Worm (Caenorhabditis elegans): ENCODE measurements around the gene cest-12.

Gene cest-12

ce11 chrIII:12061413-12061812 is 45.9 kb downstream of the cest-12 start, which contains the start of gene zyg-8:
zyg-8 (plus strand) TSS chrIII:12061713.
- TF ChIP-seq ZK546.5 (tag; optimal IDR thresholded peaks at IDR 0.05) (no peak), aha-1 (tag) (peak; percentile 78), egl-27 (tag; optimal IDR thresholded peaks at IDR 0.05) (no peak), gei-8 (GFP tag; optimal IDR thresholded peaks at IDR 0.05) (no peak), daf-8 (GFP tag; IDR thresholded peaks at IDR 0.05) (no peak), lin-38 (GFP tag; IDR thresholded peaks at IDR 0.05) (no peak), Y75B8A.6 (GFP tag; IDR thresholded peaks at IDR 0.05) (no peak), aly-2 (tag; optimal IDR thresholded peaks at IDR 0.05) (no peak), T20F7.1 (GFP tag; optimal IDR thresholded peaks at IDR 0.05) (no peak)

DNA sequence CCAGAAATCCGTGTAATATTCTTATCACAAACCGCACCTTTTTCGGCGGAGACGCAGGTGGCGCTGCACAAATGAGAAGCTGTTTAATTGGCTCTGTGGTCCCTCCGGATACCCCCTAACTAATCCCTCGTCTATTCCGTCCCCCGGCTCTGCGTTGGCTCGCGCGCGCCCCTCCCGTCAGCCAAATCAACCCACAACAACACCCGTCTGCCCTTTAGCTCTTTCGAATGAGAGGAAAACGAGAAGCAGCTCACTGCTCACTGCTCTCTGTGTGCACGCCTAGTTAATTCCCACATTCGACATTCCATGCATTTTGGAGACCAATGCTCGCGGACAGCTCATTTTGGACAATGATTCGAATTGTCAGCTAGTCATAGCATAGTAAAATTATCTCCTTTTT is 47.2 kb downstream of the cest-12 start:
- peak; percentile 39; the same call in 1 of the 2 replicates for TF ChIP-seq egl-43 (GFP tag; IDR thresholded peaks at IDR 0.05)
- TF ChIP-seq ztf-11 (tag; optimal IDR thresholded peaks at IDR 0.05), result no peak
- peak; percentile 74 for TF ChIP-seq set-16 (GFP tag; IDR thresholded peaks at IDR 0.05)
- TF ChIP-seq daf-16 (GFP tag; optimal IDR thresholded peaks at IDR 0.05), result no peak
- TF ChIP-seq daf-16 (tag; optimal IDR thresholded peaks at IDR 0.05), result no peak
- no peak for TF ChIP-seq Y5F2A.4 (GFP tag; optimal IDR thresholded peaks at IDR 0.05)
- 0 out of 2 replicates have a peak, but pooled peaks have one; percentile 23 for TF ChIP-seq hmg-1.1 (GFP tag; IDR thresholded peaks at IDR 0.05)
- peak; percentile 60 for TF ChIP-seq aha-1 (tag)

DNA sequence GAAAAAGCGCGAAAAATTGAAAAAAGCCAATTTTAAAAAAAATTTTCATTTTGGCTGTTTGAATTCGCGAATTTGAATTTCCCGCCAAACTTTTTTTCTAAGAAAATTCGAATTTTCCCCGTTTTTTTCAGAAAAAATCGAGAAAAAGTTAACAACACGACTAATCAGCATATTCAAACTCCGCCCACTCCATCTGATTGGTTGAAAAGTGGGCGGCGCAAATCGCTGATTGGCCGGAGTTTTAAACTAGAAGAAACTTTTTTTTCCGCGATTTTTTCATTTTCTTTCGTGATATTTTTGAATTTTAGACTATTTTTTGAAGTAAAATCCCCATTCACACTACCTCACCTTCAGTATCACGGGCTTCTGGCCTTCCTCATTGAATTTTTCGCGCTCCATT is 47.8 kb downstream of the cest-12 start:
- no peak for TF ChIP-seq fos-1 (tag; optimal IDR thresholded peaks at IDR 0.05)
- TF ChIP-seq T26A8.4 (GFP tag; IDR thresholded peaks at IDR 0.05), result no peak

DNA sequence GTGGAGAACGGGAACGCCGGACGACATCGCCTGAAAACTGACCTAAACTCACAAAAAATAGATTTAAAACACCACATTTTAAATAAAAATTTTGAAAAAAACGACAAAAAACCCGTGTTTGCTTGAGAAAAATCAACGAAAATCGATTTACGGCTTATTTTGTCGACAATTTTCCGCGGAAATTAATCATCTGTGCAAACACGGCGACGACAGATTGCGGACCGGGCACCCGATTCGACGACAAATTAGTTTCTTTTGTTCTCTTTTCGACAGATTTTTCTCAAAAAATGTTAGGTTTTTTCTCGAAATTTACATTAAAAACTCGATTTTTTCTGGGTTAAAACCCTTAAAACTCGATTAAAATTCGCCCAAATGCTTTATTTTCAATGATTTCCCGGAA is 48.9 kb downstream of the cest-12 start, which contains the start of gene arx-3:
arx-3 (minus strand) TSS at position 30 of the 400 bp plus-strand sequence.
- TF ChIP-seq ces-1 (GFP tag; optimal IDR thresholded peaks at IDR 0.05) (peak; percentile 19), lsy-2 (tag; optimal IDR thresholded peaks at IDR 0.05) (peak in 1 of 2 experiments; percentile 57), lin-38 (GFP tag; IDR thresholded peaks at IDR 0.05) (peak; percentile 48), dpl-1 (GFP tag; optimal IDR thresholded peaks at IDR 0.05) (peak; percentile 54), mes-2 (tag; optimal IDR thresholded peaks at IDR 0.05; ENCODE audit: poor library complexity, severe bottlenecking) (peak; percentile 58), nhr-48 (tag; optimal IDR thresholded peaks at IDR 0.05) (no peak), dve-1 (tag; optimal IDR thresholded peaks at IDR 0.05; ENCODE audit: insufficient read depth) (peak; percentile 35), mep-1 (tag; optimal IDR thresholded peaks at IDR 0.05) (no peak)

DNA sequence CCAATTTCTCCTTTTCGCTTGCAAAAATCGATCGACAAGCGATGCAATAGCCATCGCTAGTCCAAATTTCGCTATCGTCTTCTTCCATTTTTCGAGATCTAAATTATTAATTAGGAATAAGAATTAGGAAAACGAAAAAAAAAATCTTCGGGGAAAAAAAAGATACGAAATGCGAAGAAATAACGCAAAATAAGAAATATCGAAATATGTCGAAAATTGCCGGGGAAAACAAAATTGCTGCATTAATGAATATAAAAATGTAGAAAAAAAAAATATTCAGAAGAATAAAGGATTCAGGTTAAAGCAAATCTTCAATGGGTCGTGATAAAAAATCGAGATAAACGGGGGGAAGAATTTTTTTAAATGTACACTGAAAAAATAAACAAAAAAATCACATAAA is 55.1 kb downstream of the cest-12 start, which contains the start of gene Y79H2A.3:
Y79H2A.3 (minus strand) TSS at position 101 of the 400 bp plus-strand sequence.
- TF ChIP-seq attf-4 (tag; optimal IDR thresholded peaks at IDR 0.05), result no peak
- TF ChIP-seq nhr-102 (tag; optimal IDR thresholded peaks at IDR 0.05), result no peak

All from whole organism, L4 larva.